Fruit fly (Drosophila melanogaster): Measurements from ENCODE around the gene aurA.

The aurA gene

dm6 chr3R:11962739-11963214 lies at the start of gene aurA, which contains the start of gene CG3281:
TSS of gene aurA (plus strand) at chr3R:11963124.
TSS of gene CG3281 (minus strand) at chr3R:11962805.
- TF ChIP-seq pita (GFP tag; optimal IDR thresholded peaks at IDR 0.05) (no peak), Opbp (GFP tag; IDR thresholded peaks at IDR 0.05; ENCODE audit: partially characterized antibody) (peak; percentile 92), CG10274 (GFP tag; optimal IDR thresholded peaks at IDR 0.05) (no peak), Fer2 (tag; optimal IDR thresholded peaks at IDR 0.05) (peak; percentile 67), dpn (GFP tag; optimal IDR thresholded peaks at IDR 0.05) (peak; percentile 72 to 83), sim (GFP tag; IDR thresholded peaks at IDR 0.05) (no peak), NC2α (GFP tag; optimal IDR thresholded peaks at IDR 0.05) (peak; percentile 14), Med (GFP tag) (peak; percentile 94), wor (GFP tag; IDR thresholded peaks at IDR 0.05) (peak; percentile 16; the same call in 1 of the 2 replicates), bcd (GFP tag; optimal IDR thresholded peaks at IDR 0.05) (peak; percentile 68), Optix (GFP tag; IDR thresholded peaks at IDR 0.05) (no peak), CG17612 (GFP tag; IDR thresholded peaks at IDR 0.05) (no peak), croc (GFP tag; conservative IDR thresholded peaks at IDR 0.05) (peak; percentile 35), eve (GFP tag; optimal IDR thresholded peaks at IDR 0.05) (no peak), CG7839 (tag; optimal IDR thresholded peaks at IDR 0.05) (peak; percentile 71), tgo (GFP tag; IDR thresholded peaks at IDR 0.05) (peak; percentile 49; the same call in 1 of the 3 replicates), tx (GFP tag; optimal IDR thresholded peaks at IDR 0.05) (peak; percentile 73), CG18011 (GFP tag; optimal IDR thresholded peaks at IDR 0.05) (peak; percentile 47), CG11398 (GFP tag; optimal IDR thresholded peaks at IDR 0.05) (peak; percentile 66), Hr3 (GFP tag; optimal IDR thresholded peaks at IDR 0.05) (peak; percentile 78), CG4282 (GFP tag; optimal IDR thresholded peaks at IDR 0.05) (peak; percentile 36), yki (optimal IDR thresholded peaks at IDR 0.05) (peak; percentile 48), zfh2 (GFP tag; optimal IDR thresholded peaks at IDR 0.05) (peak; percentile 85), CG32772 (GFP tag; IDR thresholded peaks at IDR 0.05) (0 out of 2 replicates have a peak, but pooled peaks have one; percentile 31), gem (tag; optimal IDR thresholded peaks at IDR 0.05) (peak; percentile 78), CG1529 (GFP tag; optimal IDR thresholded peaks at IDR 0.05) (no peak), CG10565 (GFP tag; optimal IDR thresholded peaks at IDR 0.05) (peak; percentile 20), Dp (GFP tag; optimal IDR thresholded peaks at IDR 0.05) (peak; percentile 86), CG33213 (GFP tag; optimal IDR thresholded peaks at IDR 0.05) (peak; percentile 70), CG10147 (GFP tag; optimal IDR thresholded peaks at IDR 0.05) (peak; percentile 71), CG4730 (GFP tag; IDR thresholded peaks at IDR 0.05) (peak; percentile 36; the same call in 1 of the 2 replicates), CG2116 (GFP tag; optimal IDR thresholded peaks at IDR 0.05) (peak; percentile 79), unc-4 (GFP tag; IDR thresholded peaks at IDR 0.05; ENCODE audit: partially characterized antibody) (peak; percentile 96), CG18476 (GFP tag; optimal IDR thresholded peaks at IDR 0.05) (peak; percentile 53), HmgD (GFP tag; optimal IDR thresholded peaks at IDR 0.05) (peak; percentile 64), fd64A (GFP tag; optimal IDR thresholded peaks at IDR 0.05) (no peak), CG8924 (tag; optimal IDR thresholded peaks at IDR 0.05) (peak; percentile 71), CkIIα-i1 (GFP tag; IDR thresholded peaks at IDR 0.05) (no peak), Spps (tag; optimal IDR thresholded peaks at IDR 0.05) (peak; percentile 35), CG15514 (GFP tag; optimal IDR thresholded peaks at IDR 0.05) (peak; percentile 83), repo (GFP tag; optimal IDR thresholded peaks at IDR 0.05) (no peak), CG32767 (GFP tag; IDR thresholded peaks at IDR 0.05) (peak; percentile 31; the same call in 1 of the 2 replicates), CG2129 (GFP tag; IDR thresholded peaks at IDR 0.05; ENCODE audit: partially characterized antibody) (peak; percentile 97), CG34422 (GFP tag; IDR thresholded peaks at IDR 0.05) (no peak; the same call in 1 of the 3 replicates), CG10543 (GFP tag; optimal IDR thresholded peaks at IDR 0.05) (peak; percentile 77), luna (GFP tag; optimal IDR thresholded peaks at IDR 0.05) (peak; percentile 55), schlank (tag; optimal IDR thresholded peaks at IDR 0.05) (peak; percentile 27), CoRest (tag; optimal IDR thresholded peaks at IDR 0.05) (peak; percentile 88), cad (GFP tag; optimal IDR thresholded peaks at IDR 0.05) (no peak), sug (tag; optimal IDR thresholded peaks at IDR 0.05) (peak; percentile 86), slou (GFP tag; optimal IDR thresholded peaks at IDR 0.05) (peak; percentile 76)
